Fruit fly (Drosophila melanogaster): Measurements from ENCODE around the gene mamo.

Gene mamo

dm6 chrX:13805554-13805953 is 184.8 kb downstream of the mamo start (continued):
- TF ChIP-seq Doc3 (GFP tag; IDR thresholded peaks at IDR 0.05; ENCODE audit: partially characterized antibody) (no peak), CG4730 (GFP tag; IDR thresholded peaks at IDR 0.05) (no peak), Mes4 (GFP tag; optimal IDR thresholded peaks at IDR 0.05) (peak; percentile 15), CG10959 (GFP tag; IDR thresholded peaks at IDR 0.05) (no peak), tgo (GFP tag; IDR thresholded peaks at IDR 0.05) (no peak), Sry-β (GFP tag; optimal IDR thresholded peaks at IDR 0.05) (peak; percentile 12), fru (optimal IDR thresholded peaks at IDR 0.05) (no peak), CG11093 (GFP tag; IDR thresholded peaks at IDR 0.05) (no peak), pita (GFP tag; optimal IDR thresholded peaks at IDR 0.05) (peak; percentile 3), gce (GFP tag; IDR thresholded peaks at IDR 0.05) (peak; percentile 10; the same call in 1 of the 3 replicates), rib (GFP tag; IDR thresholded peaks at IDR 0.05) (no peak), gcm2 (GFP tag; optimal IDR thresholded peaks at IDR 0.05) (no peak), NC2β (GFP tag; optimal IDR thresholded peaks at IDR 0.05) (peak; percentile 0), CG15479 (GFP tag; optimal IDR thresholded peaks at IDR 0.05) (peak; percentile 27), Ptx1 (GFP tag; IDR thresholded peaks at IDR 0.05) (no peak), row (GFP tag; IDR thresholded peaks at IDR 0.05) (0 out of 3 replicates have a peak, but pooled peaks have one; percentile 8), slou (GFP tag; optimal IDR thresholded peaks at IDR 0.05) (no peak), pfk (GFP tag; optimal IDR thresholded peaks at IDR 0.05) (no peak), Chrac-16 (GFP tag; optimal IDR thresholded peaks at IDR 0.05) (no peak), zfh1 (GFP tag; IDR thresholded peaks at IDR 0.05) (no peak), CG11247 (GFP tag; IDR thresholded peaks at IDR 0.05) (no peak), fu2 (GFP tag; optimal IDR thresholded peaks at IDR 0.05) (no peak), CG17328 (GFP tag; IDR thresholded peaks at IDR 0.05) (no peak), CG9817 (tag; optimal IDR thresholded peaks at IDR 0.05) (no peak), sob (GFP tag; IDR thresholded peaks at IDR 0.05) (peak; percentile 43; the same call in 1 of the 2 replicates), emc (GFP tag; optimal IDR thresholded peaks at IDR 0.05) (no peak), BtbVII (GFP tag; optimal IDR thresholded peaks at IDR 0.05) (no peak), CG8388 (GFP tag; optimal IDR thresholded peaks at IDR 0.05) (no peak), ara (GFP tag; IDR thresholded peaks at IDR 0.05) (no peak), CG8478 (optimal IDR thresholded peaks at IDR 0.05) (peak; percentile 91), sqz (GFP tag; optimal IDR thresholded peaks at IDR 0.05) (no peak), Bteb2 (GFP tag; optimal IDR thresholded peaks at IDR 0.05) (no peak), otp (GFP tag; IDR thresholded peaks at IDR 0.05) (no peak), CG2120 (GFP tag; optimal IDR thresholded peaks at IDR 0.05) (no peak), CG13894 (tag; optimal IDR thresholded peaks at IDR 0.05) (no peak), CG1832 (GFP tag; optimal IDR thresholded peaks at IDR 0.05) (peak; percentile 76), toy (GFP tag; IDR thresholded peaks at IDR 0.05) (no peak), dmrt99B (tag; optimal IDR thresholded peaks at IDR 0.05) (no peak), Abd-B (GFP tag; optimal IDR thresholded peaks at IDR 0.05) (no peak), Rfx (GFP tag; IDR thresholded peaks at IDR 0.05) (no peak), luna (GFP tag; optimal IDR thresholded peaks at IDR 0.05) (no peak), CG14014 (GFP tag; IDR thresholded peaks at IDR 0.05) (no peak), mld (GFP tag; IDR thresholded peaks at IDR 0.05; ENCODE audit: partially characterized antibody) (no peak), z (GFP tag; IDR thresholded peaks at IDR 0.05) (peak; percentile 91), zf30C (GFP tag; optimal IDR thresholded peaks at IDR 0.05) (no peak), HLH3B (GFP tag; IDR thresholded peaks at IDR 0.05) (no peak), Hmr (GFP tag; optimal IDR thresholded peaks at IDR 0.05) (no peak), dysf (GFP tag; IDR thresholded peaks at IDR 0.05) (peak; percentile 12; the same call in 1 of the 3 replicates), CG1603 (tag; optimal IDR thresholded peaks at IDR 0.05) (peak; percentile 13), sc (optimal IDR thresholded peaks at IDR 0.05) (no peak), sc (GFP tag; optimal IDR thresholded peaks at IDR 0.05) (no peak), gfzf (GFP tag; optimal IDR thresholded peaks at IDR 0.05) (no peak), Doc2 (GFP tag; IDR thresholded peaks at IDR 0.05) (no peak), sd (tag; optimal IDR thresholded peaks at IDR 0.05) (no peak)

All from whole organism, embryonic.